Fruit fly (Drosophila melanogaster): ENCODE data around the gene CG11999.
A peak's percentile ranks its signal among the peaks of the same experiment; 100 is the strongest.

Gene CG11999

DNA sequence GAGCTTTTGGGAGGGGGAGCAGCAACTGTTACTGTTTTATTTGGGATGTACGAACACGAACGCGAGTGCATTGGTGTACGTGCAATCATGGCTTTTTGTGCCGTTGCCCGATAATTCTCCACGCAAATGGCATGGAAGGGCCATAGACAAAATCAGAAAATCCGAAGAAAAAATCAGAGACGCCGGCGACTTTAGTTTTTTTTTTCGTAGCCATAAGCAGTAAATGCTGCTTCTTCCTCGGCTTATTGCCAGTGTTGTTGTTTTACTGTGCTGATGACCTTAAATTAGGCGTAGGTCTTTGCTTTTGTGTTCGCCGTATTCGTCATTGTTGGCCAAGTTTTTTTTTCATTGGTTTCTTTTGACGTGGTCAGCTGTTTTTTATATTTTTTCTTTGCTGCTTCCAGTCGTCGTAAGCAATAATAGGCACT, 32.4 kb downstream of the CG11999 start:
- TF ChIP-seq rn (GFP tag; IDR thresholded peaks at IDR 0.05) (no peak), CG4496 (GFP tag; IDR thresholded peaks at IDR 0.05) (no peak), CG32121 (GFP tag; IDR thresholded peaks at IDR 0.05) (no peak), CG9948 (tag; optimal IDR thresholded peaks at IDR 0.05) (no peak), Ets98B (GFP tag; IDR thresholded peaks at IDR 0.05) (no peak), CG8159 (tag; optimal IDR thresholded peaks at IDR 0.05) (no peak), CG17806 (tag; optimal IDR thresholded peaks at IDR 0.05) (no peak), EcR (GFP tag; optimal IDR thresholded peaks at IDR 0.05) (no peak), CG10348 (GFP tag; IDR thresholded peaks at IDR 0.05) (no peak), CG8301 (tag; optimal IDR thresholded peaks at IDR 0.05) (no peak), D1 (tag; optimal IDR thresholded peaks at IDR 0.05) (no peak), Pif1A (GFP tag; optimal IDR thresholded peaks at IDR 0.05) (no peak), CG12605 (GFP tag; IDR thresholded peaks at IDR 0.05) (no peak), CG15710 (tag; optimal IDR thresholded peaks at IDR 0.05) (no peak), gl (tag; optimal IDR thresholded peaks at IDR 0.05) (no peak), CG14655 (GFP tag; optimal IDR thresholded peaks at IDR 0.05) (no peak), CG13204 (GFP tag; optimal IDR thresholded peaks at IDR 0.05) (no peak), fd96Ca (GFP tag; IDR thresholded peaks at IDR 0.05) (no peak), Pif1B (GFP tag; optimal IDR thresholded peaks at IDR 0.05) (no peak)

DNA sequence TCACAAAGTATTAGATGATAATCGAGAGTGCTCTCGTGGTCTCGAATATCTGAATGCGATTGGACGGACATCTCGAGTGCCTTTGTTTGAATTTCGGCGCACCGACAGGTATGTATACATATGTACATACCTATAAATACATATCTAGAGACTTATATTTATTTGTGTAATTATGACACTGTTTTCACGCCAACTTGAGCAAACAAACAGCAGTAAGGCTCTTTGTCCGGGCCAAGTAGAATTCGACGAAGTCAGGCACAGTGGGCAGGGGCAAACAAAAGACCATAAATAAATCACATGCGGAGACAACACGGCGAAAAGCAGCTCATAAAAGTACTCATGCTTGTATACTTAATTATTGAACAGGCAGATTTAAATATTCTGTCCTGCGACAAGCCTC, 33.9 kb downstream of the CG11999 start:
- TF ChIP-seq Pif1A (GFP tag; optimal IDR thresholded peaks at IDR 0.05) (peak; percentile 0), CG34367 (tag; optimal IDR thresholded peaks at IDR 0.05) (no peak), Snoo (tag; optimal IDR thresholded peaks at IDR 0.05) (peak; percentile 4), rn (GFP tag; IDR thresholded peaks at IDR 0.05) (no peak)

DNA sequence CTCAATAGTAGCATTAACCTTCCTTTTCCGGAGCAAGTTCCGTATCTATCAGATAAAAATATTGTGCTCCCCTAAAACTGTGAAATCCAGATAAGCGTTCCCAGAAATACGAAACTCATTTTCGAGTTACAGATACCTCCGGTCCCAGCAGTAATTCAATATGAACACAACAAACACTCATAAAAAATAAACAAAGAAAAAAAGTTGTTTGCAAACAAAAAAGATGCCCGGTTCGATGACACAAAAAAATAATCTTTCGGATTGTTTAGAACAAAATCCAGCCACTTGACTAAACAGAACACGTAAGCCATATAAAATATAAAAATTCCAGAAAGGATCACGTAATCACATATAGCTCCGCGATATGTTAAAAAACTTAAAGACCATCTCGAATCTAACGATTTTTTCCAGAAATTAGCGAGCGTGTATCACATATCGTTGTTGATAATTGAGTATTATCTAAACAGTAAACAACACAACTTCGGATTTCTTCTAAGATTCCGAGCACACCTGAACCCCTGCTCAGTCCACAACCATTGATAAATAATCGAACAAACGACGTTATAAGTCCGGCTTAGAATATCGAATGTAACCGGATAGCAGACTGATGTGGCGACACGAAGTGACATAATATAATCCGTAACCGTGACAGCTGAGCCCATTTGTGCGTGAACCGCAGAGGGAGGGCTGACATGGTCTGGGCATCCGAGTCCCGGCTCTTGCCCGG, 35.3 kb downstream of the CG11999 start:
- no peak for TF ChIP-seq CG15710 (tag; optimal IDR thresholded peaks at IDR 0.05)
- TF ChIP-seq CG9948 (tag; optimal IDR thresholded peaks at IDR 0.05) = no peak
- TF ChIP-seq CG13204 (GFP tag; optimal IDR thresholded peaks at IDR 0.05) = no peak
- no peak for TF ChIP-seq CG32121 (GFP tag; IDR thresholded peaks at IDR 0.05)
- TF ChIP-seq CG17806 (tag; optimal IDR thresholded peaks at IDR 0.05) = no peak
- TF ChIP-seq gl (tag; optimal IDR thresholded peaks at IDR 0.05) = no peak
- no peak for TF ChIP-seq Pif1B (GFP tag; optimal IDR thresholded peaks at IDR 0.05)
- TF ChIP-seq fd96Ca (GFP tag; IDR thresholded peaks at IDR 0.05) = no peak

DNA sequence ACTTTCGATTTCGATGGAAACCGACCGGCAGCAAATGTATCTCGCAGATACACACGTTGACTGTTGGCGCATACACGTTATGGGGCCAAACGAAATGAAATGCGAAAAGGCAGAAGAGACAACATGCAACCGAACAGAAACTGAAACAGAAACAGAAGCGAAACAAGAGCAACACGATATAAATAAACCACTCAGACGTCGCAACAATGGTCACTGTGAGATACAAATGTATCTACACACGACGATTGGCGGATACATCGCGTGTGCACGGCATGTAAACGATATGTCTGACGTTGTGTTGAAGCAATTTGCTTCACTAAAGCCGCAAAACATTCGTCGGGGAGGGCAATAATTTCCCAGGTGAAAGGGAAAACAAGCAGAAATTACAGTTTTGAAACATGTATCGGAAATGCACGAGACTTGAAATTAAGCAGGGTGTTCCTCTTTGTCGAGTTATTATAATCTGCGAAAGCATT, 36.9 kb downstream of the CG11999 start:
- TF ChIP-seq gl (tag; optimal IDR thresholded peaks at IDR 0.05) (no peak), CG4496 (GFP tag; IDR thresholded peaks at IDR 0.05) (0 out of 3 replicates have a peak, but pooled peaks have one; percentile 23), EcR (GFP tag; optimal IDR thresholded peaks at IDR 0.05) (peak; percentile 42), CG34367 (tag; optimal IDR thresholded peaks at IDR 0.05) (no peak), fd96Ca (GFP tag; IDR thresholded peaks at IDR 0.05) (no peak), CG32121 (GFP tag; IDR thresholded peaks at IDR 0.05) (0 out of 2 replicates have a peak, but pooled peaks have one; percentile 8), Ets98B (GFP tag; IDR thresholded peaks at IDR 0.05) (peak; percentile 23; the same call in 1 of the 2 replicates)

DNA sequence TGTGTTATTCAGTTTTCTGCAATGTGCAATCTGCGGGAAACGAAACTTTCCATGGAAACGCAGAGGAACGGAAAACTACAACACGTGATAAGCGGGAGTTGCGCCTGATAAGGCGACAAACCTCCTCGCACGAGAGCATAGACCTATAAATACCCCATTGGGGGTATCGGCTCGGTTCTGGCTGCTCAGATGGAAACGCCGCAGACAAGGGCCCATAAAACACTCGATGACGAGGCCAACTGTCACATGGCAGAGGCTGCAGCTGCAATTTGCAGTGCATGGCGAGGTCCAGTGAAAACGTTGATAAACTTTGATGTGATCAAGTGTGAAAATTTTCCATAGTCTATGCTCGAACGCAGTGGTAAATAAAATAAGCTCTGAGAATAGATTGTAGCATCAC, 37.8 kb downstream of the CG11999 start:
- TF ChIP-seq CG4496 (GFP tag; IDR thresholded peaks at IDR 0.05) (peak; percentile 48; the same call in 1 of the 3 replicates), EcR (GFP tag; optimal IDR thresholded peaks at IDR 0.05) (peak; percentile 87), CG8301 (tag; optimal IDR thresholded peaks at IDR 0.05) (no peak)

DNA sequence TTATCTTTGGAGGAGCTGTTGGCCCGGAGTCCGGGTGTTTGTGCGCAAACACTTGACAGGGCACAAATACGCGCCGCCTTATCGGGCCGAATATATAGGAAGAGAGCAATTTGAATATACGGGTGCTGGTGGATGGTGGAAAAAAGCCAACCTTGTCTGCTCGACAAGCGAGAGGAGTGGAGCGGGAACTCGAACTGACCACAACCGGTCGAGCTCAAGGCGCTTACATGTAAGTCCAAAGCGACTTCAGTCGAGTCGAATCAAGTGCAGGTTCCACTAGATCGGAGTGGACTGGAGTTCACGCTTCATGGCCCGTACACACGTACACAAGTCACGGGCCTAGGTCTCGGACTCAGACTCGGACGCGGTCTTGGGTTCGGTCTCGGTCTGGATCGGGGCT, 38.7 kb downstream of the CG11999 start:
- TF ChIP-seq gl (tag; optimal IDR thresholded peaks at IDR 0.05) (no peak), Pif1A (GFP tag; optimal IDR thresholded peaks at IDR 0.05) (no peak), Ets98B (GFP tag; IDR thresholded peaks at IDR 0.05) (no peak), CG13204 (GFP tag; optimal IDR thresholded peaks at IDR 0.05) (no peak), CG4496 (GFP tag; IDR thresholded peaks at IDR 0.05) (no peak), fd96Ca (GFP tag; IDR thresholded peaks at IDR 0.05) (no peak), CG32121 (GFP tag; IDR thresholded peaks at IDR 0.05) (no peak), D1 (tag; optimal IDR thresholded peaks at IDR 0.05) (no peak), Snoo (tag; optimal IDR thresholded peaks at IDR 0.05) (no peak), CG12605 (GFP tag; IDR thresholded peaks at IDR 0.05) (no peak), CG17806 (tag; optimal IDR thresholded peaks at IDR 0.05) (no peak), CG10348 (GFP tag; IDR thresholded peaks at IDR 0.05) (no peak), CG14655 (GFP tag; optimal IDR thresholded peaks at IDR 0.05) (no peak), Pif1B (GFP tag; optimal IDR thresholded peaks at IDR 0.05) (no peak), CG8301 (tag; optimal IDR thresholded peaks at IDR 0.05) (no peak)

DNA sequence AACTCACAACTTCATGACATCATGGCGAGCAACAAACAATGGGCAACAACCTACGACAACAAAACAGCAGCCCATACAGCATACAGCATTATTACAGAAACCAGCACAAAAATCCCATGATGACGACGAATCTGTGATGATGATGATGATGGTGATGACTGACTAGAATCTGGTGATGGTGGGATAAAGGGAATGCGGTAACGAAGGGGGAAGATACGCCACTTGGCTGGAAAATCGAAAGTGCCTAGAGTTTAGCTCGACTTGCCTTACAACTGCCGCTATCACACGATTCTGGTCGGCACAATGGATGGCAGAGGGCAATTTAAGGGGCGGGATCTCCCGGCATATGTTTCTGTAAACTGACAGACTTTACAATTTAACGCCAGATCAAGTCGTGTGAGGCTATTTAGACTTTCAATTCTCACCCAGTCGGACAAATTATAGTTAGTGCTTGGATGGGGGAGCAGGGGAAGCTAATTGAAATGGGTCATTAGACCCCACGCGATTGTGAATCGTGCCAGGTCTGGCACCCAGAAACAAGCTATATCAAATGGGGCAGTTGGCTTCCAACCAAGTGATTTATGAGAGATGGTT, 39.4 kb downstream of the CG11999 start:
- TF ChIP-seq Pif1A (GFP tag; optimal IDR thresholded peaks at IDR 0.05) = no peak
- TF ChIP-seq EcR (GFP tag; optimal IDR thresholded peaks at IDR 0.05) = peak; percentile 73
- TF ChIP-seq gl (tag; optimal IDR thresholded peaks at IDR 0.05) = no peak
